Fruit fly (Drosophila melanogaster): ENCODE results near the gene CG3213.

Gene CG3213

dm6 chr2L:3475168-3475567, 44.3 kb downstream of the CG3213 start (continued):
- TF ChIP-seq Rel (GFP tag; optimal IDR thresholded peaks at IDR 0.05), result no peak
- TF ChIP-seq Rel (tag; optimal IDR thresholded peaks at IDR 0.05), result peak; percentile 14
- no peak for TF ChIP-seq woc (GFP tag; optimal IDR thresholded peaks at IDR 0.05)
- no peak for TF ChIP-seq Dfd (GFP tag; optimal IDR thresholded peaks at IDR 0.05)
- no peak for TF ChIP-seq br (GFP tag; optimal IDR thresholded peaks at IDR 0.05)
- no peak for TF ChIP-seq Abd-B (GFP tag; optimal IDR thresholded peaks at IDR 0.05)
- peak in 1 of 2 experiments; percentile 28 for TF ChIP-seq foxo (GFP tag; optimal IDR thresholded peaks at IDR 0.05)
- peak; percentile 87 for TF ChIP-seq Hnf4 (GFP tag; optimal IDR thresholded peaks at IDR 0.05)
- TF ChIP-seq CG32264 (GFP tag; optimal IDR thresholded peaks at IDR 0.05), result no peak
- peak; percentile 29 for TF ChIP-seq fru (GFP tag; optimal IDR thresholded peaks at IDR 0.05)

- TF ChIP-seq jim (GFP tag; optimal IDR thresholded peaks at IDR 0.05) (no peak), pan (optimal IDR thresholded peaks at IDR 0.05) (no peak), Myc (optimal IDR thresholded peaks at IDR 0.05) (peak; percentile 60), usp (GFP tag; optimal IDR thresholded peaks at IDR 0.05) (no peak), Abd-B (GFP tag; optimal IDR thresholded peaks at IDR 0.05) (no peak), fru (GFP tag; optimal IDR thresholded peaks at IDR 0.05) (no peak), dmrt93B (GFP tag; optimal IDR thresholded peaks at IDR 0.05) (no peak), br (GFP tag; optimal IDR thresholded peaks at IDR 0.05) (no peak), CG9705 (GFP tag; optimal IDR thresholded peaks at IDR 0.05) (peak; percentile 22), sv (GFP tag; optimal IDR thresholded peaks at IDR 0.05) (peak; percentile 31), HLH106 (tag; optimal IDR thresholded peaks at IDR 0.05) (peak; percentile 53), Hnf4 (GFP tag; optimal IDR thresholded peaks at IDR 0.05) (no peak), Hr83 (GFP tag; optimal IDR thresholded peaks at IDR 0.05; ENCODE audit: poor library complexity, severe bottlenecking) (peak; percentile 32), psq (GFP tag; optimal IDR thresholded peaks at IDR 0.05) (no peak), OdsH (GFP tag; optimal IDR thresholded peaks at IDR 0.05) (peak; percentile 25), Sp1 (GFP tag; optimal IDR thresholded peaks at IDR 0.05) (no peak), lola (GFP tag; optimal IDR thresholded peaks at IDR 0.05) (no peak)
Observed at dm6 chr2L:3472242-3472641, 47.2 kb downstream of the CG3213 start, which contains the start of gene Pgant4. Gene Pgant4 (plus strand): TSS chr2L:3472603.

- TF ChIP-seq sage (GFP tag; optimal IDR thresholded peaks at IDR 0.05), result no peak
- no peak for TF ChIP-seq N (GFP tag; optimal IDR thresholded peaks at IDR 0.05)
- no peak for TF ChIP-seq HLH106 (tag; optimal IDR thresholded peaks at IDR 0.05)
- no peak for TF ChIP-seq ey (GFP tag; optimal IDR thresholded peaks at IDR 0.05)
Observed at dm6 chr2L:3469869-3470268, 49.6 kb downstream of the CG3213 start, which contains the start of the genes Pif1 and CG31776. Gene Pif1 (minus strand): TSS chr2L:3470004. Gene CG31776 (plus strand): TSS chr2L:3470182.

Data from whole organism, wandering third instar larva.